Fruit fly (Drosophila melanogaster) whole organism, embryonic: ENCODE data around the gene CG3604.

ENCODE experiments used
- BtbVII ChIP-seq: fragments of 200-800 bp; sonication (Bioruptor generic); optimal IDR thresholded peaks from 3 replicates; lab custom pipeline; 2017; ENCODE audit warnings: missing biosample characterization, mild to moderate bottlenecking, missing genetic modification characterization
- CG10366 ChIP-seq: fragments of 200-800 bp; sonication (Bioruptor generic); IDR thresholded peaks from 2 replicates; pipeline ENCODE4 v1.3.6; 2022; ENCODE audit warnings: missing biosample characterization, missing genetic modification characterization
- CG11398 ChIP-seq: fragments of 200-800 bp; sonication (Bioruptor generic); optimal IDR thresholded peaks from 2 replicates; lab custom pipeline; 2016; ENCODE audit warnings: missing biosample characterization, missing genetic modification characterization
- CG13296 ChIP-seq: fragments of 200-800 bp; sonication (Bioruptor generic); optimal IDR thresholded peaks from 3 replicates; lab custom pipeline; 2018; ENCODE audit warnings: missing biosample characterization, mild to moderate bottlenecking, missing genetic modification characterization
- CG13775 ChIP-seq: fragments of 200-800 bp; sonication (Bioruptor generic); optimal IDR thresholded peaks from 3 replicates; lab custom pipeline; 2017; ENCODE audit warnings: missing biosample characterization, mild to moderate bottlenecking, missing genetic modification characterization
- CG16779 ChIP-seq: fragments of 200-800 bp; sonication (Bioruptor generic); IDR thresholded peaks from 2 replicates; pipeline ENCODE4 v1.3.6; 2022; ENCODE audit warnings: missing biosample characterization, missing genetic modification characterization
- CG16813 ChIP-seq: fragments of 200-800 bp; sonication (Bioruptor generic); IDR thresholded peaks from 3 replicates; pipeline ENCODE4 v1.3.6; 2022; ENCODE audit warnings: missing biosample characterization, missing genetic modification characterization; ENCODE audit not compliant: partially characterized antibody
- CG16815 ChIP-seq: fragments of 200-800 bp; sonication (Bioruptor generic); optimal IDR thresholded peaks from 3 replicates; lab custom pipeline; 2017; ENCODE audit warnings: missing biosample characterization, mild to moderate bottlenecking, missing genetic modification characterization
- CG17359 ChIP-seq: fragments of 200-800 bp; sonication (Bioruptor generic); optimal IDR thresholded peaks from 3 replicates; lab custom pipeline; 2018; ENCODE audit warnings: missing biosample characterization, mild to moderate bottlenecking, missing genetic modification characterization, moderate library complexity
- CG17612 ChIP-seq: fragments of 200-800 bp; sonication (Bioruptor generic); IDR thresholded peaks from 2 replicates; pipeline ENCODE4 v1.3.6; 2022; ENCODE audit warnings: missing biosample characterization, missing genetic modification characterization
- CG17829 ChIP-seq: fragments of 200-800 bp; optimal IDR thresholded peaks from 2 replicates; lab custom pipeline; 2019; ENCODE audit warnings: missing biosample characterization, mild to moderate bottlenecking, missing genetic modification characterization, moderate library complexity
- CG18011 ChIP-seq: fragments of 200-800 bp; sonication (Bioruptor generic); optimal IDR thresholded peaks from 2 replicates; lab custom pipeline; 2017; ENCODE audit warnings: missing biosample characterization, missing genetic modification characterization, mild to moderate bottlenecking, moderate library complexity, missing genotype
- CG1832 ChIP-seq: fragments of 200-800 bp; sonication (Bioruptor generic); optimal IDR thresholded peaks from 2 replicates; lab custom pipeline; 2017; ENCODE audit warnings: missing biosample characterization, mild to moderate bottlenecking, missing genetic modification characterization, inconsistent platforms
- CG33557 ChIP-seq: fragments of 200-800 bp; sonication (Bioruptor generic); optimal IDR thresholded peaks from 2 replicates; lab custom pipeline; 2019; ENCODE audit warnings: missing biosample characterization, mild to moderate bottlenecking, missing genetic modification characterization, moderate library complexity
- CG4282 ChIP-seq: fragments of 200-800 bp; sonication (Bioruptor generic); optimal IDR thresholded peaks from 2 replicates; lab custom pipeline; 2016; ENCODE audit warnings: missing biosample characterization, missing genetic modification characterization
- CG6272 ChIP-seq: fragments of 200-800 bp; sonication (Bioruptor generic); IDR thresholded peaks from 2 replicates; pipeline ENCODE4 v1.3.6; 2022; ENCODE audit warnings: missing biosample characterization, missing genetic modification characterization
- CG6765 ChIP-seq: fragments of 200-800 bp; sonication (Bioruptor generic); optimal IDR thresholded peaks from 3 replicates; lab custom pipeline; 2017; ENCODE audit warnings: missing biosample characterization, mild to moderate bottlenecking, missing genetic modification characterization
- CG6813 ChIP-seq: fragments of 200-800 bp; sonication (Bioruptor generic); optimal IDR thresholded peaks from 2 replicates; lab custom pipeline; 2017; ENCODE audit warnings: missing biosample characterization, missing genetic modification characterization, mild to moderate bottlenecking, moderate library complexity, missing genetic modification reagents
- CG9817 ChIP-seq: fragments of 200-800 bp; sonication (Bioruptor generic); optimal IDR thresholded peaks from 2 replicates; lab custom pipeline; 2018; ENCODE audit warnings: missing biosample characterization, mild to moderate bottlenecking, missing genetic modification characterization, moderate library complexity
- Doc3 ChIP-seq: fragments of 200-800 bp; sonication (Bioruptor generic); IDR thresholded peaks from 3 replicates; pipeline ENCODE4 v1.3.6; 2022; ENCODE audit warnings: missing biosample characterization, missing genetic modification characterization; ENCODE audit not compliant: partially characterized antibody
- E2f1 ChIP-seq: fragments of 200-800 bp; sonication (Bioruptor generic); IDR thresholded peaks from 2 replicates; pipeline ENCODE4 v1.3.6; 2022; ENCODE audit warnings: missing biosample characterization, missing genetic modification characterization
- Nf-YC ChIP-seq: fragments of 200-800 bp; optimal IDR thresholded peaks from 3 replicates; lab custom pipeline; 2019; ENCODE audit warnings: missing biosample characterization, mild to moderate bottlenecking, missing genetic modification characterization, moderate library complexity
- Ssrp ChIP-seq: fragments of 200-800 bp; sonication (Bioruptor generic); optimal IDR thresholded peaks from 2 replicates; lab custom pipeline; 2018; ENCODE audit warnings: missing biosample characterization, mild to moderate bottlenecking, missing genetic modification characterization, moderate library complexity
- Xbp1 ChIP-seq: fragments of 200-800 bp; sonication (Bioruptor generic); optimal IDR thresholded peaks from 3 replicates; lab custom pipeline; 2016; ENCODE audit warnings: missing biosample characterization, mild to moderate bottlenecking, missing genetic modification characterization
- amos ChIP-seq: fragments of 200-800 bp; sonication (Bioruptor generic); IDR thresholded peaks from 2 replicates; pipeline ENCODE4 v1.3.6; 2022; ENCODE audit warnings: missing biosample characterization, missing genetic modification characterization; ENCODE audit not compliant: partially characterized antibody
- bab2 ChIP-seq: fragments of 200-800 bp; sonication (Bioruptor generic); optimal IDR thresholded peaks from 2 replicates; lab custom pipeline; 2016; ENCODE audit warnings: missing biosample characterization, missing genetic modification characterization
- br ChIP-seq: fragments of >200 bp; optimal IDR thresholded peaks from 2 replicates; lab custom pipeline; 2017
- btn ChIP-seq: fragments of 200-800 bp; sonication (Bioruptor generic); optimal IDR thresholded peaks from 2 replicates; lab custom pipeline; 2016; ENCODE audit warnings: missing biosample characterization, missing genetic modification characterization
- cas ChIP-seq: fragments of 200-800 bp; sonication (Bioruptor generic); IDR thresholded peaks from 2 replicates; pipeline ENCODE4 v1.3.6; 2022; ENCODE audit warnings: missing biosample characterization, missing genetic modification characterization
- cg ChIP-seq: fragments of 200-800 bp; sonication (Bioruptor generic); optimal IDR thresholded peaks from 3 replicates; lab custom pipeline; 2019; ENCODE audit warnings: missing biosample characterization, mild to moderate bottlenecking, missing genetic modification characterization, moderate library complexity
- gem ChIP-seq: fragments of 200-800 bp; sonication (Bioruptor generic); optimal IDR thresholded peaks from 2 replicates; lab custom pipeline; 2019; ENCODE audit warnings: missing biosample characterization, mild to moderate bottlenecking, missing genetic modification characterization, moderate library complexity
- lab ChIP-seq: fragments of 200-800 bp; sonication (Bioruptor generic); optimal IDR thresholded peaks from 3 replicates; lab custom pipeline; 2017; ENCODE audit warnings: missing biosample characterization, missing genetic modification characterization, mild to moderate bottlenecking, moderate library complexity, missing genetic modification reagents
- onecut ChIP-seq: fragments of 200-800 bp; sonication (Bioruptor generic); IDR thresholded peaks from 2 replicates; pipeline ENCODE4 v1.3.6; 2022; ENCODE audit warnings: missing biosample characterization, missing genetic modification characterization
- pan ChIP-seq, 4 experiments: fragments of >200 bp in 3 of 4; fragments of 200-800 bp in 1 of 4; sonication (Bioruptor generic) in 1 of 4; optimal IDR thresholded peaks in 3 of 4; IDR thresholded peaks in 1 of 4; 2 replicates each; pipeline versions ENCODE4 v1.3.6 to Lab custom; 2017 to 2022; ENCODE audit warnings: missing biosample characterization in 2 of 4, missing genetic modification characterization in 2 of 4, mixed read lengths in 1 of 4
- row ChIP-seq: fragments of 200-800 bp; sonication (Bioruptor generic); IDR thresholded peaks from 3 replicates; pipeline ENCODE4 v1.3.6; 2022; ENCODE audit warnings: missing biosample characterization, missing genetic modification characterization
- tgo ChIP-seq: fragments of 200-800 bp; sonication (Bioruptor generic); IDR thresholded peaks from 3 replicates; pipeline ENCODE4 v1.3.6; 2022; ENCODE audit warnings: missing biosample characterization, missing genetic modification characterization
- tio ChIP-seq: fragments of 200-800 bp; sonication (Bioruptor generic); optimal IDR thresholded peaks from 2 replicates; lab custom pipeline; 2017; ENCODE audit warnings: missing biosample characterization, missing genetic modification characterization, inconsistent platforms
- toy ChIP-seq: fragments of 200-800 bp; sonication (Bioruptor generic); IDR thresholded peaks from 2 replicates; pipeline ENCODE4 v1.3.6; 2022; ENCODE audit warnings: missing biosample characterization, missing genetic modification characterization
- trem ChIP-seq: fragments of 200-800 bp; optimal IDR thresholded peaks from 3 replicates; lab custom pipeline; 2019; ENCODE audit warnings: missing biosample characterization, mild to moderate bottlenecking, missing genetic modification characterization, moderate library complexity
- wek ChIP-seq: fragments of 200-800 bp; sonication (Bioruptor generic); optimal IDR thresholded peaks from 3 replicates; lab custom pipeline; 2018; ENCODE audit warnings: missing biosample characterization, mild to moderate bottlenecking, missing genetic modification characterization, moderate library complexity

Gene CG3604

dm6 chr2L:3655698-3656105 is 42.0 kb downstream of the CG3604 start (continued):
- TF ChIP-seq pan (optimal IDR thresholded peaks at IDR 0.05; lab: Kevin White, UChicago) (no peak), pan (GFP tag; optimal IDR thresholded peaks at IDR 0.05 in 1 of 2, IDR thresholded peaks at IDR 0.05 in 1 of 2) (peak in 1 of 2 experiments; percentile 98), E2f1 (GFP tag; lab: Robert Waterston, UW) (peak; percentile 98), CG11398 (GFP tag; lab: Kevin White, UChicago) (peak; percentile 97), CG17359 (tag; lab: Kevin White, UChicago) (peak; percentile 99), CG9817 (tag; lab: Kevin White, UChicago) (peak; percentile 99), row (GFP tag; lab: Robert Waterston, UW) (peak; percentile 99), CG6813 (GFP tag; lab: Kevin White, UChicago) (peak; percentile 98), CG16779 (peak; percentile 97), cas (GFP tag; lab: Robert Waterston, UW) (peak; percentile 94), amos (GFP tag; lab: Robert Waterston, UW) (no peak), CG33557 (peak; percentile 97), Nf-YC (tag; lab: Kevin White, UChicago) (peak; percentile 92), CG17829 (peak; percentile 99), BtbVII (peak; percentile 98), CG10366 (GFP tag; lab: Robert Waterston, UW) (peak; percentile 98), br (lab: Kevin White, UChicago) (no peak), CG13296 (peak; percentile 98), CG18011 (GFP tag; lab: Kevin White, UChicago) (peak; percentile 90), toy (peak; percentile 92), trem (tag; lab: Kevin White, UChicago) (peak; percentile 96), tgo (GFP tag; lab: Robert Waterston, UW) (peak; percentile 97), CG13775 (GFP tag; lab: Kevin White, UChicago) (peak; percentile 98), lab (peak; percentile 99), bab2 (GFP tag; lab: Kevin White, UChicago) (peak; percentile 98), cg (no peak), onecut (GFP tag; lab: Robert Waterston, UW) (peak; percentile 96), CG17612 (peak; percentile 93), btn (GFP tag; lab: Kevin White, UChicago) (peak; percentile 96), gem (peak; percentile 99), wek (GFP tag; lab: Kevin White, UChicago) (peak; percentile 96), CG4282 (peak; percentile 95), CG16813 (no peak), CG16815 (GFP tag; lab: Kevin White, UChicago) (peak; percentile 96), tio (GFP tag; lab: Kevin White, UChicago) (peak; percentile 95), Doc3 (GFP tag; lab: Robert Waterston, UW) (no peak), CG6272 (GFP tag; lab: Robert Waterston, UW) (peak; percentile 96), CG1832 (no peak), CG6765 (GFP tag; lab: Kevin White, UChicago) (peak; percentile 97), Ssrp (tag; lab: Kevin White, UChicago) (peak; percentile 98), Xbp1 (GFP tag; lab: Kevin White, UChicago) (peak; percentile 99)
- TF ChIP-seq, all 482 proteins: peak for 438
